Fruit fly (Drosophila melanogaster) whole organism, embryonic: ENCODE data around the gene Ostgamma.

Experiments
- Awh ChIP-seq: fragments of 200-800 bp; sonication (Bioruptor generic); IDR thresholded peaks from 2 replicates; pipeline ENCODE4, ENCODE4 v1.3.6; 2022; ENCODE audit warnings: missing biosample characterization, missing genetic modification characterization
- B-H1 ChIP-seq: fragments of 200-800 bp; sonication (Bioruptor generic); IDR thresholded peaks from 3 replicates; pipeline ENCODE4 v1.3.6; 2022; ENCODE audit warnings: missing biosample characterization, missing genetic modification characterization
- CG10147 ChIP-seq: fragments of 200-800 bp; sonication (Bioruptor generic); optimal IDR thresholded peaks from 2 replicates; lab custom pipeline; 2019; ENCODE audit warnings: missing biosample characterization, mild to moderate bottlenecking, missing genetic modification characterization, moderate library complexity
- CG11504 ChIP-seq: fragments of 200-800 bp; sonication (Bioruptor generic); optimal IDR thresholded peaks from 3 replicates; lab custom pipeline; 2019; ENCODE audit warnings: missing biosample characterization, mild to moderate bottlenecking, missing genetic modification characterization, moderate library complexity
- CG11695 ChIP-seq: fragments of 200-800 bp; sonication (Bioruptor generic); IDR thresholded peaks from 3 replicates; pipeline ENCODE4 v1.3.6; 2022; ENCODE audit warnings: missing biosample characterization, missing genetic modification characterization
- CG12659 ChIP-seq: fragments of 200-800 bp; sonication (Bioruptor generic); optimal IDR thresholded peaks from 3 replicates; lab custom pipeline; 2017; ENCODE audit warnings: mild to moderate bottlenecking, missing biosample characterization, missing genetic modification reagents, missing genetic modification characterization
- CG14441 ChIP-seq: fragments of 200-800 bp; sonication (Bioruptor generic); IDR thresholded peaks from 2 replicates; pipeline ENCODE4 v1.3.6; 2022; ENCODE audit warnings: missing biosample characterization, missing genetic modification characterization
- CG16863 ChIP-seq: fragments of 200-800 bp; sonication (Bioruptor generic); optimal IDR thresholded peaks from 3 replicates; lab custom pipeline; 2016; ENCODE audit warnings: missing biosample characterization, missing genetic modification characterization
- CG17328 ChIP-seq: fragments of 200-800 bp; sonication (Bioruptor generic); IDR thresholded peaks from 2 replicates; pipeline ENCODE4 v1.3.6; 2022; ENCODE audit warnings: missing biosample characterization, missing genetic modification characterization
- CG17568 ChIP-seq: fragments of 200-800 bp; sonication (Bioruptor generic); optimal IDR thresholded peaks from 2 replicates; lab custom pipeline; 2018; ENCODE audit warnings: missing biosample characterization, mild to moderate bottlenecking, missing genetic modification characterization, moderate library complexity
- CG18262 ChIP-seq: fragments of 200-800 bp; optimal IDR thresholded peaks from 3 replicates; lab custom pipeline; 2019; ENCODE audit warnings: missing biosample characterization, mild to moderate bottlenecking, missing genetic modification characterization, moderate library complexity
- CG18619 ChIP-seq: fragments of 200-800 bp; sonication (Bioruptor generic); optimal IDR thresholded peaks from 3 replicates; lab custom pipeline; 2017; ENCODE audit warnings: missing biosample characterization, mild to moderate bottlenecking, missing genetic modification characterization
- CG2202 ChIP-seq: fragments of 200-800 bp; sonication (Bioruptor generic); optimal IDR thresholded peaks from 2 replicates; lab custom pipeline; 2018; ENCODE audit warnings: missing biosample characterization, mild to moderate bottlenecking, missing genetic modification characterization
- CG30403 ChIP-seq: fragments of 200-800 bp; sonication (Bioruptor generic); optimal IDR thresholded peaks from 3 replicates; lab custom pipeline; 2016; ENCODE audit warnings: missing biosample characterization, missing genetic modification characterization
- CG4360 ChIP-seq: fragments of 200-800 bp; sonication (Bioruptor generic); IDR thresholded peaks from 2 replicates; pipeline ENCODE4 v1.3.6; 2022; ENCODE audit warnings: missing biosample characterization, missing genetic modification characterization
- CG4820 ChIP-seq: fragments of 200-800 bp; sonication (Bioruptor generic); optimal IDR thresholded peaks from 3 replicates; lab custom pipeline; 2016; ENCODE audit warnings: missing biosample characterization, missing genetic modification characterization
- CG9609 ChIP-seq: fragments of 200-800 bp; sonication (Bioruptor generic); optimal IDR thresholded peaks from 3 replicates; lab custom pipeline; 2016; ENCODE audit warnings: missing biosample characterization, missing genetic modification characterization
- Deaf1 ChIP-seq: fragments of 200-800 bp; optimal IDR thresholded peaks from 3 replicates; lab custom pipeline; 2019; ENCODE audit warnings: missing biosample characterization, mild to moderate bottlenecking, missing genetic modification characterization, moderate library complexity
- E2f1 ChIP-seq: fragments of 200-800 bp; sonication (Bioruptor generic); IDR thresholded peaks from 2 replicates; pipeline ENCODE4 v1.3.6; 2022; ENCODE audit warnings: missing biosample characterization, missing genetic modification characterization
- HLH54F ChIP-seq: fragments of 200-800 bp; sonication (Bioruptor generic); optimal IDR thresholded peaks from 3 replicates; lab custom pipeline; 2016; ENCODE audit warnings: missing biosample characterization, missing genetic modification characterization
- Hr39 ChIP-seq: fragments of >200 bp; optimal IDR thresholded peaks from 2 replicates; lab custom pipeline; 2017
- Hsf ChIP-seq: fragments of 200-800 bp; sonication (Bioruptor generic); optimal IDR thresholded peaks from 3 replicates; lab custom pipeline; 2016; ENCODE audit warnings: missing biosample characterization, missing genetic modification characterization
- MBD-R2 ChIP-seq: fragments of 200-800 bp; sonication (Bioruptor generic); IDR thresholded peaks from 2 replicates; pipeline ENCODE4 v1.3.6; 2022; ENCODE audit warnings: missing biosample characterization, missing genetic modification characterization
- Mrtf ChIP-seq: fragments of 200-800 bp; sonication (Bioruptor generic); IDR thresholded peaks from 3 replicates; pipeline ENCODE4 v1.3.6; 2022; ENCODE audit warnings: missing biosample characterization, missing genetic modification characterization
- Nf-YA ChIP-seq: fragments of 200-800 bp; sonication (Bioruptor generic); IDR thresholded peaks from 2 replicates; pipeline ENCODE4 v1.3.6; 2022; ENCODE audit warnings: missing biosample characterization, missing genetic modification characterization
- Opbp ChIP-seq: fragments of 200-800 bp; sonication (Bioruptor generic); IDR thresholded peaks from 3 replicates; pipeline ENCODE4 v1.3.6; 2022; ENCODE audit warnings: missing biosample characterization, missing genetic modification characterization; ENCODE audit not compliant: partially characterized antibody
- Ravus ChIP-seq: fragments of 200-800 bp; sonication (Bioruptor generic); IDR thresholded peaks from 2 replicates; pipeline ENCODE4 v1.3.6; 2022; ENCODE audit warnings: missing biosample characterization, missing genetic modification characterization
- Side ChIP-seq: fragments of 200-800 bp; sonication (Bioruptor generic); optimal IDR thresholded peaks from 2 replicates; lab custom pipeline; 2016; ENCODE audit warnings: missing biosample characterization, missing genetic modification characterization
- Sry-δ ChIP-seq: fragments of 200-800 bp; sonication (Bioruptor generic); optimal IDR thresholded peaks from 2 replicates; lab custom pipeline; 2016; ENCODE audit warnings: missing biosample characterization, missing genetic modification characterization
- Taf1 ChIP-seq: fragments of 200-800 bp; sonication (Bioruptor generic); IDR thresholded peaks from 2 replicates; pipeline ENCODE4 v1.3.6; 2022; ENCODE audit warnings: missing biosample characterization, missing genetic modification characterization
- YL-1 ChIP-seq: fragments of 200-800 bp; sonication (Bioruptor generic); optimal IDR thresholded peaks from 3 replicates; lab custom pipeline; 2017; ENCODE audit warnings: missing biosample characterization, mild to moderate bottlenecking, missing genetic modification characterization
- abd-A ChIP-seq: fragments of 200-800 bp; sonication (Bioruptor generic); optimal IDR thresholded peaks from 3 replicates; lab custom pipeline; 2019; ENCODE audit warnings: missing biosample characterization, mild to moderate bottlenecking, missing genetic modification characterization, moderate library complexity
- btn ChIP-seq: fragments of 200-800 bp; sonication (Bioruptor generic); optimal IDR thresholded peaks from 2 replicates; lab custom pipeline; 2016; ENCODE audit warnings: missing biosample characterization, missing genetic modification characterization
- cad ChIP-seq: fragments of >200 bp; optimal IDR thresholded peaks from 2 replicates; lab custom pipeline; 2017; ENCODE audit warnings: missing biosample characterization, missing genetic modification characterization
- danr ChIP-seq: fragments of 200-800 bp; sonication (Bioruptor generic); IDR thresholded peaks from 2 replicates; pipeline ENCODE4 v1.3.6; 2022; ENCODE audit warnings: missing biosample characterization, missing genetic modification characterization
- dimm ChIP-seq: fragments of 200-800 bp; sonication (Bioruptor generic); IDR thresholded peaks from 2 replicates; pipeline ENCODE4 v1.3.6; 2022; ENCODE audit warnings: missing biosample characterization, missing genetic modification characterization
- gcm ChIP-seq: fragments of 200-800 bp; sonication (Bioruptor generic); optimal IDR thresholded peaks from 2 replicates; lab custom pipeline; 2019; ENCODE audit warnings: missing biosample characterization, mild to moderate bottlenecking, missing genetic modification characterization, moderate library complexity
- grau ChIP-seq: fragments of 200-800 bp; optimal IDR thresholded peaks from 3 replicates; lab custom pipeline; 2019; ENCODE audit warnings: missing biosample characterization, mild to moderate bottlenecking, missing genetic modification characterization, moderate library complexity
- gt ChIP-seq: fragments of 200-800 bp; sonication (Bioruptor generic); IDR thresholded peaks from 2 replicates; pipeline ENCODE4 v1.3.6; 2022; ENCODE audit warnings: missing biosample characterization, missing genetic modification characterization
- nerfin-1 ChIP-seq: fragments of 200-800 bp; sonication (Bioruptor generic); optimal IDR thresholded peaks from 3 replicates; lab custom pipeline; 2019; ENCODE audit warnings: missing biosample characterization, mild to moderate bottlenecking, missing genetic modification characterization, moderate library complexity
- nerfin-2 ChIP-seq: fragments of 200-800 bp; sonication (Bioruptor generic); IDR thresholded peaks from 2 replicates; pipeline ENCODE4 v1.3.6; 2022; ENCODE audit warnings: missing biosample characterization, missing genetic modification characterization; ENCODE audit not compliant: partially characterized antibody
- row ChIP-seq: fragments of 200-800 bp; sonication (Bioruptor generic); IDR thresholded peaks from 3 replicates; pipeline ENCODE4 v1.3.6; 2022; ENCODE audit warnings: missing biosample characterization, missing genetic modification characterization
- sc ChIP-seq, 3 experiments: fragments of >200 bp in 2 of 3; fragments of 200-800 bp in 1 of 3; sonication (Bioruptor generic) in 1 of 3; optimal IDR thresholded peaks; 2 replicates in 2 of 3; 3 replicates in 1 of 3; lab custom pipeline; 2017; ENCODE audit warnings: mild to moderate bottlenecking in 1 of 3, missing biosample characterization in 1 of 3, missing genetic modification characterization in 1 of 3, missing genetic modification reagents in 1 of 3
- schlank ChIP-seq: fragments of 200-800 bp; sonication (Bioruptor generic); optimal IDR thresholded peaks from 2 replicates; lab custom pipeline; 2018; ENCODE audit warnings: missing biosample characterization, mild to moderate bottlenecking, missing genetic modification characterization
- so ChIP-seq: fragments of 200-800 bp; sonication (Bioruptor generic); IDR thresholded peaks from 3 replicates; pipeline ENCODE4 v1.3.6; 2022; ENCODE audit warnings: missing biosample characterization, missing genetic modification characterization
- sug ChIP-seq: fragments of 200-800 bp; optimal IDR thresholded peaks from 2 replicates; lab custom pipeline; 2019; ENCODE audit warnings: missing biosample characterization, mild to moderate bottlenecking, missing genetic modification characterization, moderate library complexity
- unc-4 ChIP-seq: fragments of 200-800 bp; sonication (Bioruptor generic); IDR thresholded peaks from 2 replicates; pipeline ENCODE4 v1.3.6; 2022; ENCODE audit warnings: missing biosample characterization, missing genetic modification characterization; ENCODE audit not compliant: partially characterized antibody
- zfh1 ChIP-seq: fragments of 200-800 bp; sonication (Bioruptor generic); IDR thresholded peaks from 3 replicates; pipeline ENCODE4 v1.3.6; 2022; ENCODE audit warnings: missing biosample characterization, missing genetic modification characterization
- zfh2 ChIP-seq: fragments of 200-800 bp; sonication (Bioruptor generic); optimal IDR thresholded peaks from 2 replicates; lab custom pipeline; 2016; ENCODE audit warnings: missing biosample characterization, missing genetic modification characterization

Gene Ostgamma

DNA sequence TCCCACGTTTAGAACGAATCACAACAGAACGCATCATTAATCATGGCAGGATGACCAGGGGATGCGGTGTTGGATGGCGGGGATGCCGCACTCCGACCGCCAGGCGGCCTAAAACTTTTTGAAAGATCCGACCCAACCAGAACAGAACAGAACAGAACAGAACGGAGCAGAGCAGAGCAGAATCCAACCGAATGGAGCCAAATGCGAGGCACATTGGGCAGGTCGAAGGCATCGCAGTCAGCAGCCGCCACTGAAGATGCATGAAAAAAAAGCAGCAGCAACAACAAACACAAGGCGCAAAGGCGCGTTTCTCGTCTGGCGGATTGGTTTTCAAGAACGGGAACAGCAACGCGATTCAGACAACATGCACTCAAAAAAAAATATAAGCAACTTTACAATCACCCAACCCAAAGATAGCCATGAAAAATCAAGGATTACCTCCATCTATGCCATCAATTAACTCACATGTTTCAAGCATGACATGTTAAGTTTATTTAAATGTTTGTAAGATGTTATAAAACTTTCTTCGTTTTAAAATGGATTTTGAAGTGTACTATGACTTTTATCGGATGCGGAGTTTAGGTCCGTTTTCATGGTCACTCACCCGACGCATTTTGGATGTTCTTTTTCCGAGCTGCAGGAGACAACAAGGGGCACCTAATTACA is 28.5 kb downstream of the Ostgamma start (continued):
- TF ChIP-seq CG4360 (peak; percentile 86), abd-A (tag; lab: Kevin White, UChicago) (no peak), CG18262 (tag; lab: Kevin White, UChicago) (peak; percentile 89), so (0 out of 3 replicates have a peak, but pooled peaks have one; percentile 34), unc-4 (GFP tag; lab: Robert Waterston, UW) (no peak), CG9609 (GFP tag; lab: Kevin White, UChicago) (peak; percentile 49), E2f1 (GFP tag; lab: Robert Waterston, UW) (peak; percentile 55; the same call in 1 of the 2 replicates), CG18619 (GFP tag; lab: Kevin White, UChicago) (peak; percentile 29), gt (GFP tag; lab: Robert Waterston, UW) (no peak), grau (tag; lab: Kevin White, UChicago) (peak; percentile 71), danr (GFP tag; lab: Robert Waterston, UW) (no peak), Deaf1 (tag; lab: Kevin White, UChicago) (no peak), zfh2 (GFP tag; lab: Kevin White, UChicago) (no peak), Opbp (GFP tag; lab: Robert Waterston, UW) (no peak), MBD-R2 (GFP tag; lab: Robert Waterston, UW) (no peak), CG12659 (GFP tag; lab: Kevin White, UChicago) (peak; percentile 4), CG11504 (peak; percentile 59), nerfin-2 (GFP tag; lab: Robert Waterston, UW) (no peak), CG4820 (GFP tag; lab: Kevin White, UChicago) (peak; percentile 74), HLH54F (GFP tag; lab: Kevin White, UChicago) (peak; percentile 5), sug (tag; lab: Kevin White, UChicago) (no peak), CG30403 (peak; percentile 62), zfh1 (peak; percentile 86), CG14441 (no peak), cad (GFP tag; lab: Kevin White, UChicago) (no peak), btn (GFP tag; lab: Kevin White, UChicago) (no peak), CG16863 (peak; percentile 63), CG2202 (peak; percentile 82), B-H1 (GFP tag; lab: Robert Waterston, UW) (no peak), Side (GFP tag; lab: Kevin White, UChicago) (peak; percentile 35), Hr39 (lab: Kevin White, UChicago) (no peak), CG11695 (GFP tag; lab: Robert Waterston, UW) (peak; percentile 67; the same call in 1 of the 3 replicates), Ravus (GFP tag; lab: Robert Waterston, UW) (no peak), Nf-YA (GFP tag; lab: Robert Waterston, UW) (no peak), Hsf (peak; percentile 71), row (peak; percentile 69), Mrtf (no peak), CG10147 (no peak), CG17328 (GFP tag; lab: Robert Waterston, UW) (peak; percentile 82), dimm (no peak), Sry-δ (GFP tag; lab: Kevin White, UChicago) (peak; percentile 1), YL-1 (GFP tag; lab: Kevin White, UChicago) (no peak), CG17568 (GFP tag; lab: Kevin White, UChicago) (peak; percentile 28), schlank (tag; lab: Kevin White, UChicago) (no peak), sc (optimal IDR thresholded peaks at IDR 0.05; lab: Kevin White, UChicago) (no peak), sc (GFP tag; optimal IDR thresholded peaks at IDR 0.05; lab: Kevin White, UChicago) (peak; percentile 62), gcm (GFP tag; lab: Kevin White, UChicago) (peak; percentile 52), Taf1 (no peak), nerfin-1 (tag; lab: Kevin White, UChicago) (peak; percentile 59), Awh (GFP tag; lab: Robert Waterston, UW) (0 out of 2 replicates have a peak, but pooled peaks have one; percentile 50)
